Worm (Caenorhabditis elegans): Measurements from ENCODE around the gene F56C3.1.
"Not testable (repeated sequence)": the region's sequence is repeated elsewhere in the genome, so short reads cannot be mapped to it uniquely, and the experiment has no call there.

The F56C3.1 gene

DNA sequence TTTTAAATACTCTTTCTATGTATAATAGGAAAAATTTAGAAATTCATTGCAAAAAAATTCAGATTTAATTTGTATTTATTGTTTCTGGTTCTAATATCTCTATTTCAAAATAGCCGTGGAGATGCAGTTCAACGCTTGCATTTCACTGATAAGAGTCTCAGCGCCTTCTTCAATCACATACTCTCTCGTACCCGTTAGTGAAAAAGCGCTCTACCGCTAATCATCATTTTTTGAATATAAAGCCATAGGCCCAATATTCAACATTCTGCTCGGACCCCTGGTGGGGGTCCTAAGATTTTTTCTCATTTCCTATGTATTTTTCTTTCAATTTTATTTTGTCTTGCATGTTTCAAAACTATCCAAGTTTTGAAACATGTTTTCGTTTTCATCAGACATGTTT is 33.4 kb downstream of the F56C3.1 start:
- TF ChIP-seq flt-1 (GFP tag; IDR thresholded peaks at IDR 0.05) (no peak), klf-2 (GFP tag; conservative IDR thresholded peaks at IDR 0.05) (no peak), med-1 (GFP tag; optimal IDR thresholded peaks at IDR 0.05; ENCODE audit: insufficient read depth) (no peak)

DNA sequence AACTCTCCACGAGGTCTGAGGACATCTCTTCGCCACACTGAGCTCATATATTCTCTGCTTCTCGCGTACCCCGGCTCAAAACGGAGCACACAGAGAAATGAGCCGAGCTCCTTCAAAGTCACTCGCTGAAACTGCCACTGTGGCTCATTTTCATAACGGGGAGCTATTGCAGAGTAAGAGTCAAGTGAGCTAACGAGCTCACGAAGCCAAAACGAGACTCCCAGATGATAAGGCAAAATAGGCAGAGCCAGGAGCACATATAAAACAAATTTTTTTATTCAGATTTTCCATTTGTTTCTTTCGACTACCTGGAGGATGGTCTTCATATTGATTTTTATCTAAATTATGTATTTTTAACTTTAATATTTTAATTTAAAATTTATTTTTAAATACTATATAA is 37.4 kb downstream of the F56C3.1 start, which contains the start of gene F19G12.3:
F19G12.3 (plus strand) TSS at position 301 of the 400 bp plus-strand sequence.
- TF ChIP-seq med-1 (GFP tag; optimal IDR thresholded peaks at IDR 0.05; ENCODE audit: insufficient read depth) (no peak), ztf-23 (GFP tag; IDR thresholded peaks at IDR 0.05) (no peak), cog-1 (tag; optimal IDR thresholded peaks at IDR 0.05) (no peak), T22C8.4 (GFP tag; IDR thresholded peaks at IDR 0.05) (no peak), ref-1 (GFP tag; conservative IDR thresholded peaks at IDR 0.05) (no peak), flt-1 (GFP tag; IDR thresholded peaks at IDR 0.05) (no peak), klf-2 (GFP tag; conservative IDR thresholded peaks at IDR 0.05) (no peak), tab-1 (GFP tag; IDR thresholded peaks at IDR 0.05) (no peak), ztf-29 (GFP tag; IDR thresholded peaks at IDR 0.05) (no peak)

DNA sequence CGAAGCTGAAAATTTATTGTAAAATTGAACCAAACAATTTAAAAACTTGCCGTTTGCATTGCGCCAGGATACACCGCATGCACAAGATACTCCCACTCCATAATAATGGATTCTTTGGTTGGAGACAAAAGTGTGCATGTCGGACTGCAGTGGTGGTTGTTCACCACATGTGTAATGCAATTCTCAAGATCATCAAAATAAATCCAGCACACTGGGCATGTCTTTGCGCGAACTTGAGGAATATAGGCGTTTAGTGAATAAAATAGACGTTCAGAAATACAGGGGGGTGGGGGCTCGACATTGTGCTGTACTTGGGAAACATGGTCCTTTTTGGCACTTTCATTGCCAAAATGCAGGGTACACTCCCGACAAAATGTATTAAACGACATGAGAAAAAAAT is 39.3 kb downstream of the F56C3.1 start, which contains the start of gene F19G12.11:
F19G12.11 (minus strand) TSS at position 101 of the 400 bp plus-strand sequence.
- no peak for TF ChIP-seq med-1 (GFP tag; optimal IDR thresholded peaks at IDR 0.05; ENCODE audit: insufficient read depth)
- TF ChIP-seq klf-2 (GFP tag; conservative IDR thresholded peaks at IDR 0.05), result no peak
- TF ChIP-seq cog-1 (tag; optimal IDR thresholded peaks at IDR 0.05), result no peak
- TF ChIP-seq ztf-29 (GFP tag; IDR thresholded peaks at IDR 0.05), result no peak
- no peak for TF ChIP-seq tab-1 (GFP tag; IDR thresholded peaks at IDR 0.05)
- TF ChIP-seq ref-1 (GFP tag; conservative IDR thresholded peaks at IDR 0.05), result no peak
- no peak for TF ChIP-seq flt-1 (GFP tag; IDR thresholded peaks at IDR 0.05)
- TF ChIP-seq T22C8.4 (GFP tag; IDR thresholded peaks at IDR 0.05), result no peak
- TF ChIP-seq ztf-23 (GFP tag; IDR thresholded peaks at IDR 0.05), result no peak

DNA sequence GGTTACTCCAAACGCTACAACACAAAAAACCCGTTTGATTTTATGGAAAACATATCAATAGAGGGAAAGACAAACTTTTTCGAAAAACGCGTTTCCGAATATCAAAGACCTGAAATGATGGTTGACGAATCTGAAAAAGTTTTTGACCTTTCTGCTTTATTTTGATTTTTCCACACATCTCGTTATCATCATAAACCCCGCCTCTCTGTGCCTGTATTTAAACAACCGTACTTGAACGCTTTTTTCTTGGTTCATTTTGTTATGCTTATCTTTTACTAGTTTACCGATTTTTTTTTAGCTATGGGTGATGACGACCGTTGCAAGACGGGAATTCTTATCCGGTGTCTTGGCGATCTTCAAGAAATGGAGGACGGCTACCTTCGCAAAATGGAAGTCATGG is 43.6 kb downstream of the F56C3.1 start, which contains the start of gene F19G12.1:
F19G12.1 (plus strand) TSS at position 301 of the 400 bp plus-strand sequence.
- not testable (repeated sequence) for TF ChIP-seq cog-1 (tag; optimal IDR thresholded peaks at IDR 0.05); flt-1 (GFP tag; IDR thresholded peaks at IDR 0.05); tab-1 (GFP tag; IDR thresholded peaks at IDR 0.05)

DNA sequence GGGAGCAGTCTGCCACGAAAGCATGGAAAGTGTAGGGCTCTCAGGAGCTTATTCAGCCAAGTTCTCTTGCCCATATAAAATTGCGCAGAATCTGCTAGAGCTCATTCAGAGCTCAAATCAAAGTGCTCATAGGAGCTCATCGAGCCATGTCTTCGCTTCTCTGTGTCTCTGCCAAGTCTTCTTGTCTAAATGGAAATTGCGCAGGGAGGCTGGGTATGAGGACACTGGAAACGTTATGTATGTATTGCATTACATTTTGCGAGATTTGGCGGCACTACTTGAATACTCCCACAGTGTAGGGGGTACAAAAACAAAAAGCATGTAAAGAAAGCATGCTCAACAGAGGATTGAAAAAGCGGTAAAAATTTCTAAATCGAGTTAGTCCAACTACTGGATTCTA is 50.0 kb downstream of the F56C3.1 start:
- TF ChIP-seq ref-1 (GFP tag; conservative IDR thresholded peaks at IDR 0.05), result no peak
